Fruit fly (Drosophila melanogaster) whole organism: Measurements from ENCODE around the gene CG15211.

ENCODE experiments used
- CG8478 ChIP-seq: fragments of >200 bp; optimal IDR thresholded peaks from 2 replicates; lab custom pipeline; 2018; ENCODE audit warnings: inconsistent platforms
- Dll ChIP-seq: fragments of >200 bp; optimal IDR thresholded peaks from 2 replicates; lab custom pipeline; 2017
- EcR ChIP-seq, 2 experiments: fragments of >200 bp; optimal IDR thresholded peaks; 2 replicates each; lab custom pipeline; 2017; ENCODE audit warnings: missing biosample characterization in 2 of 2, missing genetic modification characterization in 2 of 2, missing genetic modification reagents in 2 of 2
- pan ChIP-seq: fragments of >200 bp; optimal IDR thresholded peaks from 2 replicates; lab custom pipeline; 2017
- psq ChIP-seq: fragments of >200 bp; optimal IDR thresholded peaks from 2 replicates; lab custom pipeline; 2017
- usp ChIP-seq: fragments of >200 bp; optimal IDR thresholded peaks from 2 replicates; lab custom pipeline; 2017; ENCODE audit warnings: missing biosample characterization, missing genetic modification characterization, mixed read lengths

Gene CG15211

DNA sequence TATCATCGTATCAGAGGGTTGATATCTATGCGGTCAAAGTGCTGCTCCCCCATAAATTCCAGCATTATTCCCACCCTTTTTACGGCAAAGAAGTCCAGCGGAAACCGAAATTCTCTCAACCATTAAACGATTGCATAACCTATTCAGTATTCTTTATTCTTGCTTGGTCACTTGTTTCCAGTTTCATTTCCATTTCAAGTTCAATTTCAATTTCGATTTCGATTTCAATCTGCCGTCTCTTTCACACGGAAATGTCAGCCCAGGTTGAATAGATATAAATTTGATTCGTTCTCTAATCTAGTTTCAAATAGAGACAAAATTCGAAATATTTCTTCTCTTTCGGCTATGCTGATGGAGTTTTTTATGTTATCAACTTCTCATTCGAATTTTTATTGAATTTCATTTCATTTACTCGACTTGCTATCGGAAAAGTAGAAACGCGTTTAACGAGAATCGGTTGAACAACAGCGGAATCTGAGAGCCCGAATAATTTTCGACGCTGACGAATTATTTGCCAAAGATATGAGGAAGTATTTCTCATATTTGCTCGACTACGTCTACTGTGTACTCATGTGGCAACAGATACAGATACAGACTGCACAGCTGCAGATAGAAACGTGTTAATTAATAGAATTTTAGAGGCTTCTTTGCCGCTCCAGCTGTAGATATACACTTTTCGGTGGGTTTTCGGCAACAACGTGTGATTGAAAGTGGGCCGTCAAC lies 39.4 kb upstream of the CG15211 start:
- TF ChIP-seq usp (GFP tag; lab: Kevin White, UChicago) (no peak), EcR (GFP tag; optimal IDR thresholded peaks at IDR 0.05; lab: Kevin White, UChicago) (no peak), CG8478 (lab: Kevin White, UChicago) (no peak), psq (lab: Kevin White, UChicago) (no peak), pan (no peak), Dll (lab: Kevin White, UChicago) (no peak)

- TF ChIP-seq CG8478 (lab: Kevin White, UChicago): no peak
- TF ChIP-seq pan: no peak
- TF ChIP-seq usp (GFP tag; lab: Kevin White, UChicago): no peak
- no peak for TF ChIP-seq psq (lab: Kevin White, UChicago)
- TF ChIP-seq EcR (GFP tag; optimal IDR thresholded peaks at IDR 0.05; lab: Kevin White, UChicago): no peak
- no peak for TF ChIP-seq Dll (lab: Kevin White, UChicago)
Measured at dm6 chrX:10734763-10735681, 37.3 kb upstream of the CG15211 start.

DNA sequence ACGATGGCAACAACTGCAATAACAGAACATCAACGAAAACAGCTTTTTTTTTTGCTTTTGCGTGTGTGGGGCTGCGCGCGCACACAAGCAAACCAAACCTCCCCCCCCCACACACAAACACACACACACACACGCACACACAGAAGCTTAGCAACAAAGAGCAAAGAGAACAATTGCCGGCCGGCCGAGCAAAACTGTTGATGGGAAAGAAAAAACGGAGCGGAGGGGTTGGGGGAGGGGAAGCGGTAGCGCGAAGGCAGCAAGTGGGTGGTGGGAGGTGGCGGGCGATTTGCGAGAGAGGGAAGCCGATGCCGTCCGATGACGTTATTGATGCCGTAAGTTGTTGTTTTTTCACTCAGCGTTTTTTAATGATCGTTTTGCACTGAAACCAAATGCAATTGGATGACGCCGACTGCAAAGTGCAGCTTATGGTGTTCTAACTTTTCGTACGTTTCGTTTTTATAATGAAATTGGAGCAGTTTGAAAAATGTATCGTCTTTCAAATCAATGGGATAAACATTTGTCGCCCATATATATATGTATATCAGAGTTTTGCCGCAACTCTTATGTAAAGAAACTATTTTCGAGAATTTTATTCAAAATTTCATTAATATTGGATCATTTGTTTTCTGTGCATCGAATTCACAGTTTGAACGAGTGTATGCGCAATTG lies 36.5 kb upstream of the CG15211 start:
- TF ChIP-seq pan (no peak), Dll (lab: Kevin White, UChicago) (peak; percentile 64)

DNA sequence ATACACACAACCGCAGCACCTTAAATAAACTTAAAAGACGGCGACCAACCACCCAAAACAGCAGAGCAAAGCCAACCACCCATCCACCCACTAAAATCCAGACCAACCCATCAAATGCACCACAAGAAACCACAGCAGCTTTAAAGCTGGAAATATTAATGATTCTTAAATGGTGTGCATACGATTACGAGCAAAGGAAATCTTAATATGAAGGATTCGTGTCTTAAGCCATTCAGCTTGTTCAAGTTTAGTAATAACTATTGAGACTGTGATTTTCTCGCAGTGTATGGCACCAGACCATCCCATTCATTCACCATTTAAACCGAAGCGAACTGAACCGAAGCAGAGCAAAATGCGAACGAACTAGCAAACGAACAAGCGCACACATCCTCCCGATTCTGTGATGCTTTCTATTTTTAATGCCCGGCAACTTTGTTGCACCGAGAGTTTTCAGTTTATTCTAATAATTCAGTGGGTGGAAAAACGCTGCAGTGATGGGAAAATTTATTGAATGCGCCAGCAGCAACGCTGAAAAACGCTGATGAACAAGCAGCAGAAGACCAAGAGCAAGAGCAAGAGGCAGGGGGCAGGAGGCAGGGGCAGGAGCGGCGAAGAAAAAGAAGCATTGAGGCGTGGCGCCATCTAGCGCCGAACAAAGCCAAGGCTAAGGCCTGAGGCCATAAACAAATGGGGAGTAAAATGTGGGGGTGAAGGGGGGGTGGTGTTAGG lies 34.8 kb upstream of the CG15211 start:
- TF ChIP-seq usp (GFP tag; lab: Kevin White, UChicago) (no peak), EcR (GFP tag; optimal IDR thresholded peaks at IDR 0.05; lab: Kevin White, UChicago) (no peak), Dll (lab: Kevin White, UChicago) (no peak), CG8478 (lab: Kevin White, UChicago) (no peak), pan (no peak), psq (lab: Kevin White, UChicago) (no peak)

DNA sequence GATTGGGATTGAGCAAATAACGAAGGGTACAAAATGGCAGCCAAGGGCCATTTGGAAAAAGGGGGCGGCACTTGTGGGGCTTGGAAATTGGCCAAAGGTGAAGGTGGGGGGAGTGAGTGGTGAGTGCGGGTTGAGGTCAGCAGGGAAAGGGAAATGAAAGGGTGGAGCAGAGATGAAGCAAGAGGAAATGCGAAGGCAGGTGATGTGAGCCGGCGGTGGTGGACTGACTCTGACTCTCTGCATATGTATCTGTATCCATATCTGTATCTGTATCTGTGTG lies 34.2 kb upstream of the CG15211 start:
- no peak for TF ChIP-seq usp (GFP tag; lab: Kevin White, UChicago)
- peak; percentile 48 for TF ChIP-seq Dll (lab: Kevin White, UChicago)

DNA sequence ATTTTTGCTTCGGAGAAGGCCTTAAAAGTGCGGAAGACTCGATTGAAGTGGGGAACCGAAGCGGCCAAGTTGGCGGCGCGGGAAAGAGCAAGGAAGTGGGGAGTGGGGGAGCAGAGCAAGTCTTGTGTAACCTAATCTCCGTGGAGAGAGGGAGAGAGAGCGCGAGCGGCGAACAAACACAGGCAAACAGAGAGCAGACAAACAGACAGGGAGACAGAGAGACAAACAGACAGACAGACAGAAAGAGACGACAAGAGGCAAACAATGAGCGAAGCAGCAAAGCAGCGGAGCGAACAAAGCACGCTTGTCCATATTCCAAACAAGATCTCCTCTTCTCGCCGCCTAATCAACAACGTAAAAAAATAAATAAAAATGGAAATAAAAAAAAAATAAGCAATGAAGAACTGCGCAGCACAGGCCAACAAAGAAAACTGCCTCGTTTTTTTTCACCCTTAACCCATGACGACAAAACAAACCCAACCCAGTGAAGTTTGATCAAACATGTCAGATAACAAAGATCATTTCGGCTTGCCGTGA lies 33.4 kb upstream of the CG15211 start:
- TF ChIP-seq psq (lab: Kevin White, UChicago): no peak
- TF ChIP-seq usp (GFP tag; lab: Kevin White, UChicago): no peak
- TF ChIP-seq pan: no peak
- TF ChIP-seq CG8478 (lab: Kevin White, UChicago): no peak
- TF ChIP-seq Dll (lab: Kevin White, UChicago): peak; percentile 57

DNA sequence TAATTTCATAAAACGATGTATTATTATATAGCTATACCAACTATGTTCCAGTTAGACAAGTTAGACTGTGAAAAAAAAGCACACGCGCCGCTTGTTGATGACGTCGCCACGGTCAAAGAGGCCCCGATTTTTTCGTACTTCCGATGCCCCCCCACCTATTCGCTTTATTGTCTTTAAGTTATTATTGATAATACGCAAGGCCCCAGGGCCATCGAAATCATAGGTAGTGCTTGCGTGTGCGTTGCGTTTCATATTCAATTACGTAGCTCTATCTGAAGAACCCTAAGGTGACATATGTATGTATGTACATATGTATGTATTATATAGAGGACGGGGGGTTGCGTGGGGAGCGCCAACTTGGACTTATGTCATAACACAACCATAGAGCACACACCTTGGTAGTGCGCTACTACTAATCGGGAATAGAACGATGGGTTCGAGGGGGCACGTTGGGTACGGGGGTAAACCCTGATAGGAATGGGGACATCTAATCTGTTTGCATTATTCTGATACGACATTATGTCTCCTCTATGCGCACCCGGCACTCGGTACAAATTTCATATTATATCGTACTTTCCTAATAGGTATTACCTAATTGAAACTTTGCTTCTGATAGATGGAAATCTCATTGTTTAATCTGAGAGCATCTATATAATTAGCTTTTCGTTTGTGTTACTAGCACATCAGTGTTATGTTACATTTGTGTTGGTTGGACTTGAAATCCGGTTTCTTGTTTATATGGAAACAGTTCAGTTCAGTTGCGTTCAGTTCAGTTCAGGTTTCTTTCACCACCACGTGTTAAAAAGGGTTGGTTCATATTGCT lies 32.5 kb upstream of the CG15211 start:
- TF ChIP-seq CG8478 (lab: Kevin White, UChicago) (no peak), Dll (lab: Kevin White, UChicago) (no peak), EcR (GFP tag; optimal IDR thresholded peaks at IDR 0.05; lab: Kevin White, UChicago) (no peak), psq (lab: Kevin White, UChicago) (no peak), pan (no peak), usp (GFP tag; lab: Kevin White, UChicago) (no peak)

DNA sequence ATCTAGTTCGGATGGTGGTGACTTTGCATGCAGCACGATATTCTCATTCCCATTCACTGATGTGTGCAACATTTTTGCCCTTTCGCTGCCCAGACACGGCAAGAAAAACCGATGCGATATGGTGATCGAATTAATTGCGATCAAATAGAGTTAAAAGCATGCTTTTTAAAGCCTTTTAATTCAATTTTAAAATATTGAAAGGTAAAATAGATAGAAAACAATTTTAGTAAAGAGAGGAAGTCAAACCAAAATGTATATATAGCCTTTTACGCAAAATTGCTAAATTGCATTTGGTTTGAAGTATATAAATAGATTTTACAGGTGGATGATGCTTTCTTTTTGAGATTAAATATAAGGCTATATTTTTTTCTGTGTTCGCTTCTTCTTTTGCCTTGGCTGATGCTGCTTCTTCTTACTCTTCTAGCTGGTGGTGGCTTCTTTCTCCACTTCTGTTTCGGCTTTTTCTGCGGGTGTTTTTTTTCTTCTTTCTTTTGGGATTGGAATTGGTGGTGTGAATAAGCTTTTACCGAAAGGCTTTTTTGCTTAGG lies 31.3 kb upstream of the CG15211 start:
- TF ChIP-seq pan (no peak), psq (lab: Kevin White, UChicago) (no peak), usp (GFP tag; lab: Kevin White, UChicago) (no peak)

DNA sequence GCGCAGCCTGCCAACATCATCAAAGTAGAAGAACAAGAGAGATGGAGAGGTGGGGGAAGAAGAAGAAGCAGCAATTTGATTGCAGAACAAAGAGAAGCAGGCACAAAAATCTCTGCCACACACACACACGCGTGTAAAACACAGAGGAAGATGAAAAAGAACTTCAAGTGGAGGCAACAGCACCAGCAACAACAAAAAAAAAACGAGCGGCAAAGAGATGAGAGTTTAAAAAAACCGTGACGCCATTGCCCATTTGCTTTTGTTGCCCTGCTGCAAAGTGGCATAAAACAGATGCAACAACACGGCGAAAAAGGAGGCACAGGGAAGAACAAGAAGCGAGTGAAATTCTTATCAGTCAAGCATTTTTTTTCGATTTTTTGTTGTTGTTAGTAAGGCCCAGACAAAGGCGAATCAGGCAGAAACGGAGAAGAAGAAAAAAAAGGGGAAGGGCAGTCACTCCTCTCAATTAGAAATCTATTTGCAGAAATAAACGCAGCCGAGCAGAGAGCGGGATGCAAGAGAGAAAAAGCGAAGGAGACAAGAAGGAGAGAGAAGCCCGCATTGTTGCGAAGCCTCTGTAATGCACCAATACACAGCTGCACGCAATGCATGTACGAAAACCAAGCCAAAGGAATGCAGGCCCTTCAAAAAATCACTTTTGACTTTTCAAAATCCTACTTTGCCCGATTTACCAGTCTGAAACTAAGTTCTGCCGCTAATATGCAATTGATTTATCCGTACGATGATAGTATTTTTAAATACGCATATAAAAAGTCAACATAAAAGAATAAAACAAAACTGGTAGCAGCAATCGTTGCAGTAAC lies 30.4 kb upstream of the CG15211 start:
- peak in 1 of 2 experiments; percentile 59 for TF ChIP-seq EcR (GFP tag; optimal IDR thresholded peaks at IDR 0.05; lab: Kevin White, UChicago)
- TF ChIP-seq CG8478 (lab: Kevin White, UChicago): no peak

DNA sequence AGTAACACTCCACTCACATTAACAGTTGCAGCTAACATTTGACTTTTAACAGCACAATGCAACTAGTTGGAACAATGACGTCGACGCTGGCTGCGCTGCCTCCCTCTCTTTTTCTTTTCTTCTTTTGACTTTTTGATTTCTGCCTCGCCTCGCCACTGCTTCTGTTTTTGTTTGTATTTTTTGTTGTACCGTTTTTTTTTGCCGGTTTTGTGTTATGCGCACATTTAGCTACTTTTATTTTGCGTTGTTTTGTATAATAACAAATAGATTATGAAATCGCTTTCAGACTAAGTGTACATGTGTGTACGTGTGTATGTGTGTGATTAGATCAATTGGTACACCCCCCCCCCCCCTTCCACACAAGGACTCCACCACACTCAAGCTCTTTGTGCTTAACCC lies 29.8 kb upstream of the CG15211 start:
- no peak for TF ChIP-seq EcR (GFP tag; optimal IDR thresholded peaks at IDR 0.05; lab: Kevin White, UChicago)
- TF ChIP-seq usp (GFP tag; lab: Kevin White, UChicago): no peak
- TF ChIP-seq CG8478 (lab: Kevin White, UChicago): no peak
- TF ChIP-seq Dll (lab: Kevin White, UChicago): no peak
- TF ChIP-seq pan: no peak
- TF ChIP-seq psq (lab: Kevin White, UChicago): no peak
